Fruit fly (Drosophila melanogaster) whole organism, prepupa: ENCODE measurements around the gene CG16852.
A peak's percentile ranks its signal among the peaks of the same experiment; 100 is the strongest.

Experiments used
- CG10631 ChIP-seq: fragments of 200-800 bp; sonication (Bioruptor generic); optimal IDR thresholded peaks from 2 replicates; lab custom pipeline; 2016; ENCODE audit warnings: missing biosample characterization, missing genetic modification characterization
- CG10669 ChIP-seq: fragments of 200-800 bp; sonication (Bioruptor generic); optimal IDR thresholded peaks from 3 replicates; lab custom pipeline; 2018; ENCODE audit warnings: missing biosample characterization, mild to moderate bottlenecking, missing genetic modification characterization, moderate library complexity
- CG11294 ChIP-seq: fragments of 200-800 bp; sonication (Bioruptor generic); IDR thresholded peaks from 2 replicates; pipeline ENCODE4 v1.3.6; 2022; ENCODE audit warnings: missing biosample characterization, missing genetic modification characterization
- CG11762 ChIP-seq: fragments of 200-800 bp; sonication (Bioruptor generic); optimal IDR thresholded peaks from 3 replicates; lab custom pipeline; 2016; ENCODE audit warnings: missing biosample characterization, missing genetic modification characterization; ENCODE audit not compliant: insufficient read depth
- CG11902 ChIP-seq: fragments of 200-800 bp; sonication (Bioruptor generic); optimal IDR thresholded peaks from 3 replicates; lab custom pipeline; 2016; ENCODE audit warnings: missing biosample characterization, missing genetic modification characterization
- CG15336 ChIP-seq: fragments of 200-800 bp; sonication (Bioruptor generic); IDR thresholded peaks from 2 replicates; pipeline ENCODE4 v1.3.6; 2022; ENCODE audit warnings: missing biosample characterization, missing genetic modification characterization
- CG1621 ChIP-seq: fragments of 200-800 bp; sonication (Bioruptor generic); optimal IDR thresholded peaks from 3 replicates; lab custom pipeline; 2018; ENCODE audit warnings: missing biosample characterization, mild to moderate bottlenecking, missing genetic modification characterization
- CG3032 ChIP-seq: fragments of 200-800 bp; optimal IDR thresholded peaks from 2 replicates; lab custom pipeline; 2019; ENCODE audit warnings: missing biosample characterization, mild to moderate bottlenecking, missing genetic modification characterization, moderate library complexity
- CG34406 ChIP-seq: fragments of 200-800 bp; sonication (Bioruptor generic); optimal IDR thresholded peaks from 3 replicates; lab custom pipeline; 2016; ENCODE audit warnings: missing biosample characterization, missing genetic modification characterization
- CG3919 ChIP-seq: fragments of 200-800 bp; sonication (Bioruptor generic); optimal IDR thresholded peaks from 3 replicates; lab custom pipeline; 2016; ENCODE audit warnings: missing biosample characterization, missing genetic modification characterization
- CG4318 ChIP-seq: fragments of 200-800 bp; sonication (Bioruptor generic); optimal IDR thresholded peaks from 3 replicates; lab custom pipeline; 2017; ENCODE audit warnings: missing biosample characterization, mild to moderate bottlenecking, missing genetic modification characterization
- CG6276 ChIP-seq: fragments of 200-800 bp; sonication (Bioruptor generic); optimal IDR thresholded peaks from 2 replicates; lab custom pipeline; 2017; ENCODE audit warnings: missing biosample characterization, mild to moderate bottlenecking, missing genetic modification characterization
- CG6792 ChIP-seq: fragments of 200-800 bp; sonication (Bioruptor generic); optimal IDR thresholded peaks from 3 replicates; lab custom pipeline; 2016; ENCODE audit warnings: missing biosample characterization, missing genetic modification characterization
- CG6854 ChIP-seq: fragments of 200-800 bp; sonication (Bioruptor generic); optimal IDR thresholded peaks from 2 replicates; lab custom pipeline; 2017; ENCODE audit warnings: missing biosample characterization, mild to moderate bottlenecking, missing genetic modification characterization
- CG7368 ChIP-seq: fragments of 200-800 bp; sonication (Bioruptor generic); optimal IDR thresholded peaks from 3 replicates; lab custom pipeline; 2016; ENCODE audit warnings: missing biosample characterization, missing genetic modification characterization
- CG8319 ChIP-seq: fragments of 200-800 bp; sonication (Bioruptor generic); optimal IDR thresholded peaks from 3 replicates; lab custom pipeline; 2016; ENCODE audit warnings: missing biosample characterization, missing genetic modification characterization
- Eip75B ChIP-seq: fragments of 200-800 bp; sonication (Bioruptor generic); optimal IDR thresholded peaks from 3 replicates; lab custom pipeline; 2016; ENCODE audit warnings: missing biosample characterization, missing genetic modification characterization
- Eip78C ChIP-seq: fragments of 200-800 bp; sonication (Bioruptor generic); peaks from one replicate; lab custom pipeline; 2016; ENCODE audit warnings: missing biosample characterization, missing genetic modification characterization
- Eip93F ChIP-seq: fragments of 200-800 bp; sonication (Bioruptor generic); optimal IDR thresholded peaks from 2 replicates; lab custom pipeline; 2016; ENCODE audit warnings: missing biosample characterization, mild to moderate bottlenecking, missing genetic modification characterization
- Ets21C ChIP-seq: fragments of 200-800 bp; sonication (Bioruptor generic); optimal IDR thresholded peaks from 3 replicates; lab custom pipeline; 2016; ENCODE audit warnings: missing biosample characterization, missing genetic modification characterization
- Ets96B ChIP-seq: fragments of 200-800 bp; optimal IDR thresholded peaks from 2 replicates; lab custom pipeline; 2019; ENCODE audit warnings: missing biosample characterization, mild to moderate bottlenecking, missing genetic modification characterization, moderate library complexity
- Gug ChIP-seq: fragments of 200-800 bp; sonication (Bioruptor generic); IDR thresholded peaks from 2 replicates; pipeline ENCODE4 v1.3.6; 2022; ENCODE audit warnings: missing biosample characterization, missing genetic modification characterization
- Hr38 ChIP-seq: sonication (Bioruptor generic); optimal IDR thresholded peaks from 2 replicates; lab custom pipeline; 2016; ENCODE audit warnings: missing biosample characterization, missing genetic modification characterization
- Hr39 ChIP-seq: fragments of 200-800 bp; sonication (Bioruptor generic); optimal IDR thresholded peaks from 2 replicates; lab custom pipeline; 2016; ENCODE audit warnings: missing biosample characterization, missing genetic modification characterization
- Met ChIP-seq: fragments of 200-800 bp; sonication (Bioruptor generic); optimal IDR thresholded peaks from 3 replicates; lab custom pipeline; 2016; ENCODE audit warnings: missing biosample characterization, missing genetic modification characterization
- OdsH ChIP-seq: fragments of 200-800 bp; sonication (Bioruptor generic); optimal IDR thresholded peaks from 3 replicates; lab custom pipeline; 2016; ENCODE audit warnings: missing biosample characterization, missing genetic modification characterization
- Smox ChIP-seq: fragments of 200-800 bp; sonication (Bioruptor generic); optimal IDR thresholded peaks from 3 replicates; lab custom pipeline; 2016; ENCODE audit warnings: missing biosample characterization, missing genetic modification characterization
- Sox14 ChIP-seq: fragments of 200-800 bp; sonication (Bioruptor generic); optimal IDR thresholded peaks from 3 replicates; lab custom pipeline; 2016; ENCODE audit warnings: missing biosample characterization, missing genetic modification characterization
- Sox15 ChIP-seq: fragments of 200-800 bp; sonication (Bioruptor generic); optimal IDR thresholded peaks from 3 replicates; lab custom pipeline; 2016; ENCODE audit warnings: missing biosample characterization, missing genetic modification characterization
- achi ChIP-seq: fragments of 200-800 bp; sonication (Bioruptor generic); optimal IDR thresholded peaks from 3 replicates; lab custom pipeline; 2016; ENCODE audit warnings: missing biosample characterization, missing genetic modification characterization
- acj6 ChIP-seq: fragments of 200-800 bp; sonication (Bioruptor generic); optimal IDR thresholded peaks from 3 replicates; lab custom pipeline; 2016; ENCODE audit warnings: missing biosample characterization, missing genetic modification characterization
- cyc ChIP-seq: fragments of 200-800 bp; sonication (Bioruptor generic); optimal IDR thresholded peaks from 3 replicates; lab custom pipeline; 2016; ENCODE audit warnings: missing biosample characterization, missing genetic modification characterization
- dac ChIP-seq: fragments of 200-800 bp; sonication (Bioruptor generic); optimal IDR thresholded peaks from 2 replicates; lab custom pipeline; 2017; ENCODE audit warnings: missing biosample characterization, mild to moderate bottlenecking, missing genetic modification characterization
- dsx ChIP-seq: fragments of 200-800 bp; optimal IDR thresholded peaks from 3 replicates; lab custom pipeline; 2019; ENCODE audit warnings: missing biosample characterization, mild to moderate bottlenecking, missing genetic modification characterization, moderate library complexity; ENCODE audit not compliant: poor library complexity, severe bottlenecking
- eg ChIP-seq: fragments of 200-800 bp; sonication (Bioruptor generic); IDR thresholded peaks from 3 replicates; pipeline ENCODE4 v1.3.6; 2022; ENCODE audit warnings: missing biosample characterization, missing genetic modification characterization
- esn ChIP-seq: fragments of 200-800 bp; sonication (Bioruptor generic); optimal IDR thresholded peaks from 2 replicates; lab custom pipeline; 2016; ENCODE audit warnings: missing biosample characterization, mild to moderate bottlenecking, missing genetic modification characterization, moderate library complexity
- fd85E ChIP-seq: fragments of 200-800 bp; sonication (Bioruptor generic); optimal IDR thresholded peaks from 3 replicates; lab custom pipeline; 2016; ENCODE audit warnings: missing biosample characterization, missing genetic modification characterization
- fkh ChIP-seq: fragments of 200-800 bp; sonication (Bioruptor generic); optimal IDR thresholded peaks from 3 replicates; lab custom pipeline; 2017; ENCODE audit warnings: missing biosample characterization, mild to moderate bottlenecking, missing genetic modification characterization, moderate library complexity
- lz ChIP-seq: fragments of 200-800 bp; sonication (Bioruptor generic); optimal IDR thresholded peaks from 3 replicates; lab custom pipeline; 2016; ENCODE audit warnings: missing biosample characterization, missing genetic modification characterization
- pdm3 ChIP-seq: fragments of 200-800 bp; sonication (Bioruptor generic); optimal IDR thresholded peaks from 3 replicates; lab custom pipeline; 2016; ENCODE audit warnings: missing biosample characterization, missing genetic modification characterization
- salr ChIP-seq, 2 experiments: fragments of 200-800 bp; sonication (Bioruptor generic); optimal IDR thresholded peaks; 3 replicates each; lab custom pipeline; 2016 to 2018; ENCODE audit warnings: missing biosample characterization in 2 of 2, missing genetic modification characterization in 2 of 2, mild to moderate bottlenecking in 1 of 2
- spab ChIP-seq: fragments of 200-800 bp; sonication (Bioruptor generic); optimal IDR thresholded peaks from 2 replicates; lab custom pipeline; 2017; ENCODE audit warnings: missing biosample characterization, mild to moderate bottlenecking, missing genetic modification characterization, missing genetic modification reagents
- ss ChIP-seq, 2 experiments: fragments of 200-800 bp; sonication (Bioruptor generic); optimal IDR thresholded peaks; 2 replicates in 1 of 2; 3 replicates in 1 of 2; lab custom pipeline; 2017 to 2018; ENCODE audit warnings: mild to moderate bottlenecking in 2 of 2, missing biosample characterization in 2 of 2, missing genetic modification characterization in 2 of 2, moderate library complexity in 1 of 2
- svp ChIP-seq: fragments of 200-800 bp; sonication (Bioruptor generic); peaks from one replicate; lab custom pipeline; 2016; ENCODE audit warnings: missing biosample characterization, missing genetic modification characterization
- topi ChIP-seq: fragments of 200-800 bp; sonication (Bioruptor generic); optimal IDR thresholded peaks from 3 replicates; lab custom pipeline; 2016; ENCODE audit warnings: missing biosample characterization, missing genetic modification characterization
- vri ChIP-seq: fragments of 200-800 bp; sonication (Bioruptor generic); optimal IDR thresholded peaks from 3 replicates; lab custom pipeline; 2016; ENCODE audit warnings: missing biosample characterization, mild to moderate bottlenecking, missing genetic modification characterization

CG16852 gene

DNA sequence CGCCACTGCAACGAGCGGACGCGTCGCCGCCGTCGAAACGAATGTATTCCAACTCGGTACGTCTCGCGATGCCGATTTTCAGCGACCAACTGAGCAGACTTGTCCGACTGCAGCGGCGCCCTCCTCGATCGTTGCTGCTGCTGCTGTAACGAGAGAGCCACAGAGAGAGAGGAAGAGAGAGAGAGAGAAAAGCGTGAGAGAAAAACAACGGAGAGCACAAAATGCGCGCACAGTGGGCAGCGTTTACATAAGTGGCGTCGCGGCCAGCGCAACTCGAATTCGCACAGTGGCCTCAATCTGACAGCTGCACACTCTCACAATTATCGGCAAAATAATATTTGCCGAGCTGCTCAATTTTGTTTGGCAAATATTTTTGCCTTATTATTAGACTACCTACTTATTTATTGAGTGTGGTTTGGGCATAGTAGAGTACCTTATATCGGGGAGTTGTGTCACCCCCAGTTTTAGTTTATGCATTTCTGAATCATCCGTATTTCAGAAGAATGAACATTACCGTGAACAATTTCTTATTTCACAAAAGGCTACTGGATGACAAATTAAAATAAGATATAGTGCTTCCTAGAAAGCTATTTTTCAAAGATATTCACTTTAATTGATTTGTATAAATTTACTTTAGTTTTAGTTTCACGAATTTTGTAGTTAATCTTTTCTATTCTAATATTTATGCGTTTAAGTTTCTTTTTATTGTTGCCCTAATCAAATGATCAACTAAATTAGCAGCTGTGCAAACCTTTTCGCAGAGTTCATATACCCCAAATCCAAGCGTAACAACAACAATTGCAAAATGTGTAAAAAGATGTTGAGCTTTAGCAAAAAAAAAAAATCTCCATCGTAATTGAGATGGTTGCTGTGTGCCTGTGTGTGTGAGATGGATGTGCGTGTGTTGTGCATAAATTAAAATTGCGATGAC lies 27.0 kb upstream of the CG16852 start (continued):
- TF ChIP-seq Sox15: peak; percentile 63
- peak; percentile 39; the same call in 1 of the 2 replicates for TF ChIP-seq Gug (GFP tag; lab: Robert Waterston, UW)
- TF ChIP-seq dsx (GFP tag; lab: Kevin White, UChicago): no peak
- peak; percentile 12 for TF ChIP-seq spab
- TF ChIP-seq Ets21C: peak; percentile 68
- peak; percentile 66 for TF ChIP-seq pdm3 (GFP tag; lab: Kevin White, UChicago)
- TF ChIP-seq CG1621: peak; percentile 34
- peak; percentile 28 for TF ChIP-seq Ets96B (tag; lab: Kevin White, UChicago)
- TF ChIP-seq lz (GFP tag; lab: Kevin White, UChicago): peak; percentile 76
- TF ChIP-seq salr (GFP tag; optimal IDR thresholded peaks at IDR 0.05; lab: Kevin White, UChicago): peak in 1 of 2 experiments; percentile 69
- peak; percentile 68 for TF ChIP-seq CG3919
- peak; percentile 14 to 27 for TF ChIP-seq ss (GFP tag; optimal IDR thresholded peaks at IDR 0.05; lab: Kevin White, UChicago)
- TF ChIP-seq Smox: peak; percentile 69
- TF ChIP-seq OdsH (GFP tag; lab: Kevin White, UChicago): peak; percentile 74
- no peak for TF ChIP-seq Hr38
- peak; percentile 75 for TF ChIP-seq eg
- TF ChIP-seq CG11762: peak; percentile 65
- peak; percentile 66 for TF ChIP-seq fkh (GFP tag; lab: Kevin White, UChicago)
- peak; percentile 60 for TF ChIP-seq CG4318 (GFP tag; lab: Kevin White, UChicago)
- peak; percentile 57 for TF ChIP-seq Sox14
- TF ChIP-seq CG15336: peak; percentile 66; the same call in 1 of the 2 replicates
- peak; percentile 71 for TF ChIP-seq cyc (GFP tag; lab: Kevin White, UChicago)
- peak; percentile 61 for TF ChIP-seq CG34406 (GFP tag; lab: Kevin White, UChicago)
- TF ChIP-seq dac: peak; percentile 56

DNA sequence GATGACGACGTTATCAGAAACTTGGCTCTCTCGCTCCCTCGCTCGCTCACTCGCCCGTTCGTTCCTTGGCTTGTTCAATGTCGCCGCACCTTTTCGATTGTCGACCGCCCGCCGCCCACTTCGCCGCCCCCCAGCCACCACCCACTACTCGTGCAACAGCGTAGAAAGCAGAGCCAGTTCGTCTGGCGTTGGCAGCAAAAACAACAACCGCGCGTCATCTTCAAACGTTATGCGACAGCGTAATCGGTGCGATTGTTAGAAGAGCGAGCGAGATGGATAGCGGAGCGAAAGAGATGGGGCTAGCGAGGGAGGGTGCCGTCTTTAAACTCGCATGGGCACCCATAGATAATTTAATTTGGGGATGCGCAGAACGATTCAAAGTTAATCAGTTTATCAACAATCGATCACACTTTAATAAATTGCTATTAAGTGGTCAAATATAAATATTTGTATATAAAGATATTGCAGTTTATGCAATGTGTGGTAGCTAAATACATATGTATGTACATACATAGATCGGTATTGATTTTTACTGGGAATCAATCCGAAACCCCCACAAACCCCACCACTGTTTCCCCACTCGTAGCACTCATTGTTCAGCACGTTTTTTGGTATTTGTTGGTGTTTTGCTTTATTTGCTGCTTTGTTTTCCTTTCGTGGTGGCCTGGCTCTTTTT lies 26.2 kb upstream of the CG16852 start:
- TF ChIP-seq CG11762 (peak; percentile 47), CG3032 (no peak), eg (peak; percentile 58), salr (GFP tag; optimal IDR thresholded peaks at IDR 0.05; lab: Kevin White, UChicago) (no peak), CG15336 (peak; percentile 78), svp (GFP tag; lab: Kevin White, UChicago) (peak; percentile 81), CG6792 (GFP tag; lab: Kevin White, UChicago) (peak; percentile 71), topi (GFP tag; lab: Kevin White, UChicago) (peak; percentile 55), CG11294 (peak; percentile 66; the same call in 1 of the 2 replicates), lz (GFP tag; lab: Kevin White, UChicago) (peak; percentile 87), achi (peak; percentile 61), CG1621 (no peak), Hr39 (GFP tag; lab: Kevin White, UChicago) (peak; percentile 62), cyc (GFP tag; lab: Kevin White, UChicago) (peak; percentile 32), Gug (GFP tag; lab: Robert Waterston, UW) (no peak), acj6 (GFP tag; lab: Kevin White, UChicago) (peak; percentile 74), ss (GFP tag; optimal IDR thresholded peaks at IDR 0.05; lab: Kevin White, UChicago) (no peak), Eip75B (no peak), Sox14 (peak; percentile 82), Smox (peak; percentile 84), CG11902 (GFP tag; lab: Kevin White, UChicago) (peak; percentile 7), Eip93F (GFP tag; lab: Kevin White, UChicago) (peak; percentile 69), OdsH (GFP tag; lab: Kevin White, UChicago) (peak; percentile 73), vri (GFP tag; lab: Kevin White, UChicago) (peak; percentile 95), fd85E (GFP tag; lab: Kevin White, UChicago) (no peak), CG6276 (GFP tag; lab: Kevin White, UChicago) (peak; percentile 0), CG6854 (GFP tag; lab: Kevin White, UChicago) (peak; percentile 39), CG10669 (GFP tag; lab: Kevin White, UChicago) (no peak), CG8319 (GFP tag; lab: Kevin White, UChicago) (no peak), esn (GFP tag; lab: Kevin White, UChicago) (peak; percentile 83), Met (GFP tag; lab: Kevin White, UChicago) (peak; percentile 87), CG10631 (GFP tag; lab: Kevin White, UChicago) (peak; percentile 40), CG7368 (GFP tag; lab: Kevin White, UChicago) (peak; percentile 22), Ets21C (peak; percentile 63), Eip78C (peak; percentile 75)
